Fruit fly (Drosophila melanogaster) whole organism, embryonic: Measurements from ENCODE around the gene CG18747.
A peak's percentile ranks its signal among the peaks of the same experiment; 100 is the strongest.

Experiments used
- ATbp ChIP-seq: fragments of 200-800 bp; sonication (Bioruptor generic); optimal IDR thresholded peaks from 2 replicates; lab custom pipeline; 2017; ENCODE audit warnings: missing biosample characterization, mild to moderate bottlenecking, missing genetic modification characterization, missing genetic modification reagents
- Adf1 ChIP-seq: fragments of 200-800 bp; sonication (Bioruptor generic); IDR thresholded peaks from 2 replicates; pipeline ENCODE4 v1.3.6; 2022; ENCODE audit warnings: missing biosample characterization, missing genetic modification characterization
- Blimp-1 ChIP-seq: fragments of 200-800 bp; sonication (Bioruptor generic); optimal IDR thresholded peaks from 3 replicates; lab custom pipeline; 2018; ENCODE audit warnings: missing biosample characterization, missing genetic modification characterization, mild to moderate bottlenecking, moderate library complexity, missing genetic modification reagents
- CG10147 ChIP-seq: fragments of 200-800 bp; sonication (Bioruptor generic); optimal IDR thresholded peaks from 2 replicates; lab custom pipeline; 2019; ENCODE audit warnings: missing biosample characterization, mild to moderate bottlenecking, missing genetic modification characterization, moderate library complexity
- CG1024 ChIP-seq: fragments of 200-800 bp; sonication (Bioruptor generic); IDR thresholded peaks from 2 replicates; pipeline ENCODE4 v1.3.6; 2022; ENCODE audit warnings: missing biosample characterization, missing genetic modification characterization
- CG11247 ChIP-seq: fragments of 200-800 bp; sonication (Bioruptor generic); IDR thresholded peaks from 2 replicates; pipeline ENCODE4 v1.3.6; 2022; ENCODE audit warnings: missing biosample characterization, missing genetic modification characterization
- CG12744 ChIP-seq: fragments of 200-800 bp; sonication (Bioruptor generic); optimal IDR thresholded peaks from 2 replicates; lab custom pipeline; 2016; ENCODE audit warnings: missing biosample characterization, missing genetic modification characterization
- CG14050 ChIP-seq: fragments of 200-800 bp; sonication (Bioruptor generic); IDR thresholded peaks from 3 replicates; pipeline ENCODE4 v1.3.6; 2022; ENCODE audit warnings: missing biosample characterization, missing genetic modification characterization
- CG14965 ChIP-seq: fragments of 200-800 bp; sonication (Bioruptor generic); optimal IDR thresholded peaks from 2 replicates; lab custom pipeline; 2016; ENCODE audit warnings: missing biosample characterization, missing genetic modification characterization, borderline replicate concordance
- CG1603 ChIP-seq: fragments of 200-800 bp; sonication (Bioruptor generic); optimal IDR thresholded peaks from 2 replicates; lab custom pipeline; 2019; ENCODE audit warnings: missing biosample characterization, mild to moderate bottlenecking, missing genetic modification characterization, moderate library complexity
- CG1647 ChIP-seq: fragments of 200-800 bp; sonication (Bioruptor generic); optimal IDR thresholded peaks from 3 replicates; lab custom pipeline; 2016; ENCODE audit warnings: missing biosample characterization, missing genetic modification characterization
- CG1792 ChIP-seq: fragments of 200-800 bp; sonication (Bioruptor generic); optimal IDR thresholded peaks from 2 replicates; lab custom pipeline; 2016; ENCODE audit warnings: missing biosample characterization, missing genetic modification characterization
- CG2199 ChIP-seq: fragments of 200-800 bp; sonication (Bioruptor generic); IDR thresholded peaks from 3 replicates; pipeline ENCODE4 v1.3.6; 2022; ENCODE audit warnings: missing biosample characterization, missing genetic modification characterization
- CG34224 ChIP-seq: fragments of 200-800 bp; sonication (Bioruptor generic); IDR thresholded peaks from 3 replicates; pipeline ENCODE4 v1.3.6; 2022; ENCODE audit warnings: missing biosample characterization, missing genetic modification characterization; ENCODE audit not compliant: partially characterized antibody
- CG4424 ChIP-seq: fragments of 200-800 bp; sonication (Bioruptor generic); optimal IDR thresholded peaks from 3 replicates; lab custom pipeline; 2016; ENCODE audit warnings: missing biosample characterization, missing genetic modification characterization
- CG4820 ChIP-seq: fragments of 200-800 bp; sonication (Bioruptor generic); optimal IDR thresholded peaks from 3 replicates; lab custom pipeline; 2016; ENCODE audit warnings: missing biosample characterization, missing genetic modification characterization
- CG5245 ChIP-seq: fragments of 200-800 bp; sonication (Bioruptor generic); optimal IDR thresholded peaks from 3 replicates; lab custom pipeline; 2016; ENCODE audit warnings: missing biosample characterization, missing genetic modification characterization
- CG5953 ChIP-seq: fragments of 200-800 bp; sonication (Bioruptor generic); IDR thresholded peaks from 2 replicates; pipeline ENCODE4 v1.3.6; 2022; ENCODE audit warnings: missing biosample characterization, missing genetic modification characterization
- CG7271 ChIP-seq: fragments of 200-800 bp; sonication (Bioruptor generic); optimal IDR thresholded peaks from 2 replicates; lab custom pipeline; 2018; ENCODE audit warnings: missing biosample characterization, mild to moderate bottlenecking, missing genetic modification characterization, moderate library complexity
- CG7963 ChIP-seq: fragments of 200-800 bp; sonication (Bioruptor generic); IDR thresholded peaks from 3 replicates; pipeline ENCODE4 v1.3.6; 2022; ENCODE audit warnings: missing biosample characterization, missing genetic modification characterization; ENCODE audit not compliant: partially characterized antibody
- CG8359 ChIP-seq: fragments of 200-800 bp; sonication (Bioruptor generic); optimal IDR thresholded peaks from 2 replicates; lab custom pipeline; 2017; ENCODE audit warnings: missing biosample characterization, mild to moderate bottlenecking, missing genetic modification characterization, borderline replicate concordance
- D19B ChIP-seq: fragments of 200-800 bp; sonication (Bioruptor generic); optimal IDR thresholded peaks from 2 replicates; lab custom pipeline; 2017; ENCODE audit warnings: missing biosample characterization, mild to moderate bottlenecking, missing genetic modification characterization
- Elba2 ChIP-seq: fragments of 200-800 bp; sonication (Bioruptor generic); optimal IDR thresholded peaks from 3 replicates; lab custom pipeline; 2016; ENCODE audit warnings: missing biosample characterization, missing genetic modification characterization
- Hsf ChIP-seq: fragments of 200-800 bp; sonication (Bioruptor generic); optimal IDR thresholded peaks from 3 replicates; lab custom pipeline; 2016; ENCODE audit warnings: missing biosample characterization, missing genetic modification characterization
- Meics ChIP-seq: fragments of 200-800 bp; sonication (Bioruptor generic); optimal IDR thresholded peaks from 2 replicates; lab custom pipeline; 2017; ENCODE audit warnings: missing biosample characterization, mild to moderate bottlenecking, missing genetic modification characterization
- Ptx1 ChIP-seq: fragments of 200-800 bp; sonication (Bioruptor generic); IDR thresholded peaks from 2 replicates; pipeline ENCODE4 v1.3.6; 2022; ENCODE audit warnings: missing biosample characterization, missing genetic modification characterization
- Sox102F ChIP-seq: fragments of 200-800 bp; sonication (Bioruptor generic); optimal IDR thresholded peaks from 2 replicates; lab custom pipeline; 2018; ENCODE audit warnings: missing biosample characterization, mild to moderate bottlenecking, missing genetic modification characterization, moderate library complexity
- Spps ChIP-seq: fragments of 200-800 bp; sonication (Bioruptor generic); optimal IDR thresholded peaks from 2 replicates; lab custom pipeline; 2018; ENCODE audit warnings: missing biosample characterization, mild to moderate bottlenecking, missing genetic modification characterization
- Stat92E ChIP-seq, 3 experiments: fragments of >200 bp in 2 of 3; fragments of 200-800 bp in 1 of 3; sonication (Bioruptor generic) in 1 of 3; optimal IDR thresholded peaks; 2 replicates each; lab custom pipeline; 2017 to 2019; ENCODE audit warnings: missing biosample characterization in 3 of 3, missing genetic modification characterization in 3 of 3, mild to moderate bottlenecking in 1 of 3, moderate library complexity in 1 of 3
- Tbp ChIP-seq: fragments of >200 bp; optimal IDR thresholded peaks from 2 replicates; lab custom pipeline; 2018; ENCODE audit warnings: missing biosample characterization, missing genetic modification characterization
- amos ChIP-seq: fragments of 200-800 bp; sonication (Bioruptor generic); IDR thresholded peaks from 2 replicates; pipeline ENCODE4 v1.3.6; 2022; ENCODE audit warnings: missing biosample characterization, missing genetic modification characterization; ENCODE audit not compliant: partially characterized antibody
- bsh ChIP-seq, 2 experiments: fragments of 200-800 bp; sonication (Bioruptor generic); optimal IDR thresholded peaks; 2 replicates each; lab custom pipeline; 2017 to 2018; ENCODE audit warnings: mild to moderate bottlenecking in 2 of 2, missing biosample characterization in 2 of 2, missing genetic modification characterization in 2 of 2, moderate library complexity in 1 of 2
- disco-r ChIP-seq: fragments of 200-800 bp; sonication (Bioruptor generic); optimal IDR thresholded peaks from 2 replicates; lab custom pipeline; 2016; ENCODE audit warnings: missing biosample characterization, missing genetic modification characterization
- dysf ChIP-seq: fragments of 200-800 bp; sonication (Bioruptor generic); IDR thresholded peaks from 3 replicates; pipeline ENCODE4 v1.3.6; 2022; ENCODE audit warnings: missing biosample characterization, missing genetic modification characterization
- eve ChIP-seq, 2 experiments: fragments of >200 bp; optimal IDR thresholded peaks; 2 replicates each; lab custom pipeline; 2017; ENCODE audit warnings: missing biosample characterization in 2 of 2, missing genetic modification characterization in 2 of 2
- exex ChIP-seq: fragments of 200-800 bp; sonication (Bioruptor generic); optimal IDR thresholded peaks from 4 replicates; lab custom pipeline; 2018; ENCODE audit warnings: missing biosample characterization, mild to moderate bottlenecking, missing genetic modification characterization, moderate library complexity
- fd102C ChIP-seq: fragments of 200-800 bp; sonication (Bioruptor generic); optimal IDR thresholded peaks from 2 replicates; lab custom pipeline; 2018; ENCODE audit warnings: missing biosample characterization, mild to moderate bottlenecking, missing genetic modification characterization, moderate library complexity
- gfzf ChIP-seq: fragments of 200-800 bp; sonication (Bioruptor generic); optimal IDR thresholded peaks from 2 replicates; lab custom pipeline; 2016; ENCODE audit warnings: missing biosample characterization, mild to moderate bottlenecking, missing genetic modification characterization, moderate library complexity
- grn ChIP-seq: fragments of 200-800 bp; sonication (Bioruptor generic); optimal IDR thresholded peaks from 3 replicates; lab custom pipeline; 2017; ENCODE audit warnings: missing biosample characterization, missing genetic modification characterization
- gro ChIP-seq: fragments of 200-800 bp; sonication (Bioruptor generic); optimal IDR thresholded peaks from 2 replicates; lab custom pipeline; 2016; ENCODE audit warnings: missing biosample characterization, missing genetic modification characterization
- lab ChIP-seq: fragments of 200-800 bp; sonication (Bioruptor generic); optimal IDR thresholded peaks from 3 replicates; lab custom pipeline; 2017; ENCODE audit warnings: missing biosample characterization, missing genetic modification characterization, mild to moderate bottlenecking, moderate library complexity, missing genetic modification reagents
- nmo ChIP-seq: fragments of 200-800 bp; sonication (Bioruptor generic); optimal IDR thresholded peaks from 2 replicates; lab custom pipeline; 2018; ENCODE audit warnings: missing biosample characterization, mild to moderate bottlenecking, missing genetic modification characterization, moderate library complexity
- onecut ChIP-seq: fragments of 200-800 bp; sonication (Bioruptor generic); IDR thresholded peaks from 2 replicates; pipeline ENCODE4 v1.3.6; 2022; ENCODE audit warnings: missing biosample characterization, missing genetic modification characterization
- scrt ChIP-seq: fragments of 200-800 bp; sonication (Bioruptor generic); optimal IDR thresholded peaks from 2 replicates; lab custom pipeline; 2018; ENCODE audit warnings: missing biosample characterization, mild to moderate bottlenecking, missing genetic modification characterization, moderate library complexity
- sens-2 ChIP-seq: fragments of 200-800 bp; sonication (Bioruptor generic); IDR thresholded peaks from 2 replicates; pipeline ENCODE4 v1.3.6; 2022; ENCODE audit warnings: missing biosample characterization, missing genetic modification characterization
- ssp ChIP-seq: fragments of 200-800 bp; sonication (Bioruptor generic); IDR thresholded peaks from 2 replicates; pipeline ENCODE4 v1.3.6; 2022; ENCODE audit warnings: missing biosample characterization, missing genetic modification characterization
- twi ChIP-seq: fragments of 200-800 bp; optimal IDR thresholded peaks from 2 replicates; lab custom pipeline; 2019; ENCODE audit warnings: missing biosample characterization, mild to moderate bottlenecking, missing genetic modification characterization, moderate library complexity
- unc-4 ChIP-seq: fragments of 200-800 bp; sonication (Bioruptor generic); IDR thresholded peaks from 2 replicates; pipeline ENCODE4 v1.3.6; 2022; ENCODE audit warnings: missing biosample characterization, missing genetic modification characterization; ENCODE audit not compliant: partially characterized antibody
- unpg ChIP-seq: fragments of 200-800 bp; sonication (Bioruptor generic); optimal IDR thresholded peaks from 3 replicates; lab custom pipeline; 2018; ENCODE audit warnings: missing biosample characterization, mild to moderate bottlenecking, missing genetic modification characterization, moderate library complexity

Gene CG18747

dm6 chr3R:7785784-7786183 lies 2.5 kb upstream of the CG18747 start, which contains the start of gene CG18745 (continued):
- TF ChIP-seq lab (GFP tag; lab: Kevin White, UChicago) (peak; percentile 33), gro (GFP tag; lab: Kevin White, UChicago) (peak; percentile 1), exex (tag; lab: Kevin White, UChicago) (peak; percentile 86), CG11247 (GFP tag; lab: Robert Waterston, UW) (no peak)
- TF ChIP-seq, all 482 proteins: peak for 10

dm6 chr3R:7779620-7780019 lies 3.6 kb downstream of the CG18747 start:
- TF ChIP-seq Hsf (GFP tag; lab: Kevin White, UChicago), result no peak
- TF ChIP-seq twi, result no peak
- TF ChIP-seq ATbp (GFP tag; lab: Kevin White, UChicago), result peak; percentile 57
- 0 out of 3 replicates have a peak, but pooled peaks have one; percentile 24 for TF ChIP-seq CG2199 (GFP tag; lab: Robert Waterston, UW)
- no peak for TF ChIP-seq CG12744
- TF ChIP-seq dysf (GFP tag; lab: Robert Waterston, UW), result no peak
- TF ChIP-seq CG8359 (GFP tag; lab: Kevin White, UChicago), result peak; percentile 30
- TF ChIP-seq disco-r, result no peak
- no peak for TF ChIP-seq unc-4 (GFP tag; lab: Robert Waterston, UW)
- no peak for TF ChIP-seq CG1024 (GFP tag; lab: Robert Waterston, UW)
- peak; percentile 24 for TF ChIP-seq Sox102F
- TF ChIP-seq Stat92E (GFP tag; optimal IDR thresholded peaks at IDR 0.05; lab: Kevin White, UChicago), result no peak
- TF ChIP-seq D19B (GFP tag; lab: Kevin White, UChicago), result no peak
- peak; percentile 81 for TF ChIP-seq CG7271 (tag; lab: Kevin White, UChicago)
- no peak for TF ChIP-seq Adf1 (GFP tag; lab: Robert Waterston, UW)
- no peak for TF ChIP-seq Tbp (GFP tag; lab: Kevin White, UChicago)
- TF ChIP-seq CG10147 (GFP tag; lab: Kevin White, UChicago), result no peak
- no peak for TF ChIP-seq CG1647 (GFP tag; lab: Kevin White, UChicago)
- no peak for TF ChIP-seq nmo
- peak in 1 of 2 experiments; percentile 55 for TF ChIP-seq eve (GFP tag; optimal IDR thresholded peaks at IDR 0.05; lab: Kevin White, UChicago)
- no peak for TF ChIP-seq onecut
- TF ChIP-seq CG7963 (GFP tag; lab: Robert Waterston, UW), result no peak
- no peak for TF ChIP-seq CG14050 (GFP tag; lab: Robert Waterston, UW)
- TF ChIP-seq amos (GFP tag; lab: Robert Waterston, UW), result no peak
- TF ChIP-seq grn (GFP tag; lab: Kevin White, UChicago), result no peak
- TF ChIP-seq gfzf (GFP tag; lab: Kevin White, UChicago), result no peak
- TF ChIP-seq sens-2, result no peak
- no peak for TF ChIP-seq CG34224 (GFP tag; lab: Robert Waterston, UW)
- TF ChIP-seq CG4424 (GFP tag; lab: Kevin White, UChicago), result no peak
- no peak for TF ChIP-seq scrt (GFP tag; lab: Kevin White, UChicago)
- no peak for TF ChIP-seq bsh (GFP tag; optimal IDR thresholded peaks at IDR 0.05; lab: Kevin White, UChicago)
- peak; percentile 85 for TF ChIP-seq CG1603 (tag; lab: Kevin White, UChicago)
- peak; percentile 20 for TF ChIP-seq fd102C
- TF ChIP-seq CG1792, result no peak
- TF ChIP-seq CG5245, result no peak
- TF ChIP-seq Blimp-1, result no peak
- no peak for TF ChIP-seq unpg (GFP tag; lab: Kevin White, UChicago)
- TF ChIP-seq ssp (GFP tag; lab: Robert Waterston, UW), result no peak
- no peak for TF ChIP-seq Ptx1 (GFP tag; lab: Robert Waterston, UW)
- peak; percentile 20 for TF ChIP-seq Meics (GFP tag; lab: Kevin White, UChicago)
- TF ChIP-seq Spps, result no peak
- TF ChIP-seq Elba2 (GFP tag; lab: Kevin White, UChicago), result no peak
- TF ChIP-seq CG4820, result peak; percentile 26
- no peak for TF ChIP-seq CG5953
- no peak for TF ChIP-seq CG14965 (GFP tag; lab: Kevin White, UChicago)
